In the genomic region with DNA sequence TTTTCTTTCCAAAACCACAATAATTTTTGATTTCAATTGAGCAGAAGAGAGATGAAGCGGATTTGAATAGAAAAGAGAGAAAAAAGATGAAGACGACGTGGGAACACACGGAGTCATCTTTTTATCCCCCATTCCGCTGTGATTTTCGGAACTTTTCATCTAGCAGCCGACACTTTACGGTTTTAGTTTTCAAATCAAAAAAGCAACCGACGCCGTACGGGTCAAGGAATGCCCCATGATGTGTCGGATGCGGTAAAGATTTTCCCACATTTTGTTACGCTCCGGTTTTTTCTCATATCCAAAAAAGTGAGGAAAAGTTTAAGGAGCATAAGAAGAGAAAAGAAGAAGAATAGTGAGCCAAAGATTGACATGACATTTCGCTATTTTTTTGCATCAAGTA, we compare ENCODE assay signal across 4 worm cellular contexts.
TF ChIP-seq lines count a peak whose summit lies in the region.

No protein-coding gene starts in this region.

TF ChIP-seq in whole organism, L1 larva, 84 proteins besides CTCF, POLR2A, EP300 and RAD21:
- TF ChIP-seq ceh-82 (tag; optimal IDR thresholded peaks at IDR 0.05; lab: Kevin White, UChicago) (no peak), efl-3 (GFP tag; optimal IDR thresholded peaks at IDR 0.05; lab: Kevin White, UChicago) (no peak), ceh-8 (GFP tag; optimal IDR thresholded peaks at IDR 0.05; lab: Kevin White, UChicago) (no peak), C04F5.9 (tag; optimal IDR thresholded peaks at IDR 0.05; lab: Kevin White, UChicago) (no peak), vab-15 (tag; optimal IDR thresholded peaks at IDR 0.05; lab: Kevin White, UChicago) (no peak), elt-3 (tag; optimal IDR thresholded peaks at IDR 0.05; lab: Kevin White, UChicago) (no peak), lin-14 (GFP tag; optimal IDR thresholded peaks at IDR 0.05; lab: Kevin White, UChicago) (peak; percentile 2), egl-27 (tag; optimal IDR thresholded peaks at IDR 0.05; lab: Kevin White, UChicago) (no peak), fkh-8 (tag; optimal IDR thresholded peaks at IDR 0.05; lab: Kevin White, UChicago) (no peak), hlh-4 (tag; optimal IDR thresholded peaks at IDR 0.05; lab: Kevin White, UChicago) (no peak), snpc-4 (tag; optimal IDR thresholded peaks at IDR 0.05; lab: Kevin White, UChicago) (peak; percentile 76), fkh-10 (GFP tag; optimal IDR thresholded peaks at IDR 0.05; lab: Kevin White, UChicago) (peak; percentile 5), C16A3.4 (tag; optimal IDR thresholded peaks at IDR 0.05; lab: Kevin White, UChicago) (no peak), nhr-76 (tag; optimal IDR thresholded peaks at IDR 0.05; lab: Kevin White, UChicago) (no peak)

TF ChIP-seq in whole organism, L2 larva, 48 proteins besides CTCF, POLR2A, EP300 and RAD21:
- TF ChIP-seq snpc-4 (tag; optimal IDR thresholded peaks at IDR 0.05; lab: Kevin White, UChicago), result peak; percentile 76
- TF ChIP-seq ztf-1 (GFP tag; conservative IDR thresholded peaks at IDR 0.05; lab: Robert Waterston, UW), result no peak
- no peak for TF ChIP-seq ceh-82 (tag; optimal IDR thresholded peaks at IDR 0.05; lab: Kevin White, UChicago)
- TF ChIP-seq unc-39 (tag; optimal IDR thresholded peaks at IDR 0.05; lab: Kevin White, UChicago), result no peak

TF ChIP-seq in whole organism, L3 larva, 47 proteins besides CTCF, POLR2A, EP300 and RAD21:
- TF ChIP-seq snpc-4 (tag; optimal IDR thresholded peaks at IDR 0.05; lab: Kevin White, UChicago) (peak; percentile 89), ama-1 (optimal IDR thresholded peaks at IDR 0.05; lab: Kevin White, UChicago) (no peak), aly-2 (tag; optimal IDR thresholded peaks at IDR 0.05; lab: Kevin White, UChicago) (no peak), ceh-9 (tag; optimal IDR thresholded peaks at IDR 0.05; lab: Kevin White, UChicago) (no peak), egl-27 (tag; optimal IDR thresholded peaks at IDR 0.05; lab: Kevin White, UChicago) (no peak)

TF ChIP-seq in whole organism, young adult, 124 proteins besides CTCF, POLR2A, EP300 and RAD21:
- TF ChIP-seq lin-26 (GFP tag; IDR thresholded peaks at IDR 0.05; lab: Robert Waterston, UW) (no peak), Y56A3A.18 (GFP tag; IDR thresholded peaks at IDR 0.05; lab: Robert Waterston, UW) (no peak), ceh-79 (tag; optimal IDR thresholded peaks at IDR 0.05; lab: Kevin White, UChicago) (no peak), snpc-4 (GFP tag; optimal IDR thresholded peaks at IDR 0.05; lab: Kevin White, UChicago) (peak; percentile 50), snpc-4 (tag; optimal IDR thresholded peaks at IDR 0.05; lab: Kevin White, UChicago) (peak; percentile 56 to 79 (median 68)), ceh-58 (GFP tag; IDR thresholded peaks at IDR 0.05; lab: Robert Waterston, UW) (no peak), mes-4 (tag; optimal IDR thresholded peaks at IDR 0.05; lab: Kevin White, UChicago) (no peak)
TF ChIP-seq in whole organism, young adult: peak in this region for 1.

Comparison
In these comparisons a context has a peak if more than half of its experiments do, and no peak if none do; other contexts are left out.
1. Of the 8 proteins assayed by ChIP-seq in both whole organism, young adult and whole organism, L1 larva: peak only in whole organism, young adult: none; only in whole organism, L1 larva: none; in both: snpc-4; in neither: 7.